Worm (Caenorhabditis elegans): ENCODE data around the gene ZK792.4.

DNA sequence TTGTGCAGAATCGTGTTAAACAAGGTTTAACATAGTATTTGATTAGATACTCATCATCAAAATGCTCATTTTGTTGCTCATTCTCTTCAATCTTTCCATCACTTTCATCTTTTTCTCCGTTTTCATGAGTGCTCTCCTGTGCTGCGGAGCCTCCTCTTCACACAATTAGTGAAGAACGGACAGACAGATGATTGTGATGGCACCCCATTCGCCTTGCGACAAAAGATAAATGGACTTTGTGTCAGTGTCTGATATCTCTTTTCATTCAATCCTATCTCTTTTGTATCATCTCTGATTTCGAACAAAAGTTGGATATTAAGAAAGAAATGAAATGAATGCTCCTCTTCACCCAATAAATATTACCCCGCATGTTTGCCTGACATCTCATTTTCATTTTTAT, 28.5 kb upstream of the ZK792.4 start:
- TF ChIP-seq ama-1 (optimal IDR thresholded peaks at IDR 0.05) (no peak), ama-1 (GFP tag; optimal IDR thresholded peaks at IDR 0.05) (no peak), ekl-4 (GFP tag; IDR thresholded peaks at IDR 0.05) (no peak), pha-4 (tag; optimal IDR thresholded peaks at IDR 0.05) (no peak), snpc-4 (GFP tag; optimal IDR thresholded peaks at IDR 0.05) (no peak), snpc-4 (tag; optimal IDR thresholded peaks at IDR 0.05) (no peak), attf-3 (GFP tag; conservative IDR thresholded peaks at IDR 0.05) (no peak), ceh-58 (GFP tag; IDR thresholded peaks at IDR 0.05) (no peak), C17E4.6 (GFP tag; IDR thresholded peaks at IDR 0.05) (no peak), unc-62 (GFP tag; optimal IDR thresholded peaks at IDR 0.05) (no peak), B0035.1 (tag; optimal IDR thresholded peaks at IDR 0.05) (no peak), dpl-1 (GFP tag; optimal IDR thresholded peaks at IDR 0.05) (no peak), C06A6.2 (GFP tag; conservative IDR thresholded peaks at IDR 0.05) (no peak)

Data from whole organism, young adult.